Fruit fly (Drosophila melanogaster): ENCODE measurements around the gene tkv.

DNA sequence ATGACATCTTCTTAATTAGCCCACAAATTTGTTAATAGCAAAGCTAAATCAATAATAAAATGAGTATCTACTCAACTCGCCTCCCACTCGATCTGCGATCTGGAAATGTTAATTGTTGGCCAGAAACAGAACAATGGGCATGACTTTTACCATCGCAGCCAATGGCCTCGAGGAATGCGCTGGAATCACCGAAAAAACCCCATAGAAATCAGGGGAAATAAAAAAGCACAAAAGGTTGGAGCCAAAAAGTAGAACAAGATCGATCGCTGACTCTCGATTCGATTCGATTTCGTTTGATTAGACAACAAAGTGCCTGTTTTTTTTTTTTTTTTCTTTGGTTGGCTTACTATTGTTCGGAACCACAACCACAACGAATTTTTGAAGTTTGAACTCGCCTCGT is 22.6 kb downstream of the tkv start:
- TF ChIP-seq Dll (optimal IDR thresholded peaks at IDR 0.05) (no peak), usp (GFP tag; optimal IDR thresholded peaks at IDR 0.05) (no peak), psq (optimal IDR thresholded peaks at IDR 0.05) (no peak)
